Worm (Caenorhabditis elegans): ENCODE measurements around the gene Y70C5C.1.

DNA sequence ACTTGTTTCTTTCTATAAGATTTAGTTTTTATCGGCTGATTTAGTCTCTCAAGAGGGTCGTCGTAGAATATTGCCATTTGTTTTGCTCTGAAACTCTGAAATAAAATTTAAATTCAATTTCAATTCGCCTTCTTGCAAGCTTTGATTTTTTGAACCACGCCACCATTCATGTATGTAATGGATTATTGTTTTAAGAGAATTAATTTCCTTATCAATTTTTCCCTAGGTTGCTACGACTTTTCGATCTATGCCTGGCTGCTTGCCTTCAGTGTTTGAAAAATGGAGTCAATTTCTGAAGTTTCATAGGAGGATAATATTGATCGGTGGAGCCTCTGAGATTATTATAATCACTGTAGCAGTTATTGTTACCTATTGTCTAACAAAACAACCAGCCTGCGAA lies 35.5 kb downstream of the Y70C5C.1 start, which contains the start of the genes clec-38 and clec-34:
- TF ChIP-seq repo-1 (tag; optimal IDR thresholded peaks at IDR 0.05): no peak
- TF ChIP-seq F33H1.4 (GFP tag; IDR thresholded peaks at IDR 0.05): no peak
- no peak for TF ChIP-seq B0035.1 (tag; optimal IDR thresholded peaks at IDR 0.05)
- TF ChIP-seq bed-2 (GFP tag; IDR thresholded peaks at IDR 0.05): no peak
- no peak for TF ChIP-seq let-607 (tag; optimal IDR thresholded peaks at IDR 0.05)
- TF ChIP-seq somi-1 (GFP tag; optimal IDR thresholded peaks at IDR 0.05): no peak
- no peak for TF ChIP-seq him-1 (tag; optimal IDR thresholded peaks at IDR 0.05)
- TF ChIP-seq unc-62 (GFP tag; optimal IDR thresholded peaks at IDR 0.05): no peak
- no peak for TF ChIP-seq efl-1 (GFP tag; optimal IDR thresholded peaks at IDR 0.05)
- no peak for TF ChIP-seq nfya-1 (tag; optimal IDR thresholded peaks at IDR 0.05; ENCODE audit: borderline replicate concordance, insufficient read depth)

Data from whole organism, young adult.